Worm (Caenorhabditis elegans): ENCODE data around the gene peli-1.

- no peak for TF ChIP-seq mdl-1 (tag; optimal IDR thresholded peaks at IDR 0.05)
- no peak for TF ChIP-seq nhr-77 (tag; optimal IDR thresholded peaks at IDR 0.05)
- TF ChIP-seq elt-1 (tag; optimal IDR thresholded peaks at IDR 0.05) = no peak
- no peak for TF ChIP-seq mbf-1 (tag; optimal IDR thresholded peaks at IDR 0.05)
- TF ChIP-seq egl-27 (tag; optimal IDR thresholded peaks at IDR 0.05) = no peak
- TF ChIP-seq lsy-2 (tag; optimal IDR thresholded peaks at IDR 0.05) = no peak
- TF ChIP-seq skn-1 (tag; optimal IDR thresholded peaks at IDR 0.05) = no peak
Observed at ce11 chrV:5668968-5669367, 36.6 kb upstream of the peli-1 start.
